Worm (Caenorhabditis elegans) whole organism, early embryonic: ENCODE measurements around the gene F21C10.7.

Experiments
- B0310.2 ChIP-seq: sonication (generic microtip); optimal IDR thresholded peaks from 2 replicates; lab custom pipeline; 2016; ENCODE audit warnings: mild to moderate bottlenecking, missing genetic modification characterization, missing compliant biosample characterization
- ama-1 ChIP-seq: fragments of 150-350 bp; optimal IDR thresholded peaks from 2 replicates; lab custom pipeline; 2014

DNA sequence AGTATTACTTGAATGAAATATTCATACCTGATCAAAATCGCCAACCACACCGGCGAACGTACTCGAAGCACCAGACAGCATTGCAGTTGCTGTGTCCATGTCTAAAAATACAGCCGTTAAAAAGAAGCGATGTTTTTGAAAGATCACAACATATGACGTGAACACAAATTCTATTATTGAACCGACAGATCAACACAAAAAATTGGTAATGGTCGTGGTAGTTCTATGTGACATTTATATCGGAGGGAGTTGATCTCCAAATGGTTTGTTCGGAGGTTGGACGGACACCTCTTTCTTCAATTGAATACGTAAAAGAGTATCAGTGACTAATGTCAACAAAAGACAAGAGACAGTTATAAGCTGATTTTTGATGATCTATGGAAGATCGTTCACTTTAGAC is 28.7 kb downstream of the F21C10.7 start, which contains the start of gene pitr-3:
- TF ChIP-seq ama-1 (lab: Kevin White, UChicago) (no peak), B0310.2 (tag; lab: Kevin White, UChicago) (no peak)
